Worm (Caenorhabditis elegans) whole organism, L4 larva: ENCODE measurements around the gene F19B10.6.

Source experiments
- R02D3.7 ChIP-seq: fragments of 150-350 bp; sonication (generic microtip); optimal IDR thresholded peaks from 3 replicates; lab custom pipeline; 2014; ENCODE audit warnings: missing biosample characterization, missing genetic modification characterization
- ZK337.2 ChIP-seq: fragments of 200-800 bp; sonication (Bioruptor generic); IDR thresholded peaks from 2 replicates; pipeline ENCODE4 v1.3.6; 2022; ENCODE audit warnings: missing genetic modification reagents, missing genetic modification characterization, missing compliant biosample characterization
- ZK546.5 ChIP-seq, 2 experiments: sonication (generic microtip); optimal IDR thresholded peaks; 2 replicates each; lab custom pipeline; 2017; ENCODE audit warnings: missing biosample characterization in 2 of 2, missing genetic modification characterization in 2 of 2
- arid-1 ChIP-seq: fragments of 200-800 bp; sonication (Bioruptor generic); conservative IDR thresholded peaks from 2 replicates; pipeline ENCODE4 v1.3.6; 2022; ENCODE audit warnings: missing genetic modification reagents, missing genetic modification characterization, missing compliant biosample characterization
- ceh-20 ChIP-seq: fragments of 200-800 bp; sonication (Bioruptor generic); IDR thresholded peaks from 2 replicates; pipeline ENCODE4 v1.3.6; 2022; ENCODE audit warnings: missing genetic modification reagents, missing genetic modification characterization, missing compliant biosample characterization
- ceh-28 ChIP-seq: fragments of 150-350 bp; optimal IDR thresholded peaks from 2 replicates; lab custom pipeline; 2014; ENCODE audit warnings: missing biosample characterization, missing genetic modification reagents, missing genetic modification characterization
- ceh-44 ChIP-seq: fragments of 200-800 bp; sonication (Bioruptor generic); IDR thresholded peaks from 2 replicates; pipeline ENCODE4 v1.3.6; 2022; ENCODE audit warnings: missing genetic modification reagents, missing genetic modification characterization, missing compliant biosample characterization
- daf-16 ChIP-seq, 3 experiments: sonication (generic microtip); optimal IDR thresholded peaks; 2 replicates each; lab custom pipeline; 2016 to 2017; ENCODE audit warnings: missing genetic modification characterization in 3 of 3, missing genetic modification reagents in 3 of 3, mild to moderate bottlenecking in 2 of 3, missing compliant biosample characterization in 2 of 3, missing biosample characterization in 1 of 3, moderate library complexity in 1 of 3
- dmd-6 ChIP-seq: fragments of 200-800 bp; sonication (Bioruptor generic); IDR thresholded peaks from 2 replicates; pipeline ENCODE4 v1.3.6; 2022; ENCODE audit warnings: missing genetic modification reagents, missing genetic modification characterization, missing compliant biosample characterization
- dmd-9 ChIP-seq: fragments of 200-800 bp; sonication (Bioruptor generic); IDR thresholded peaks from 2 replicates; pipeline ENCODE4 v1.3.6; 2022; ENCODE audit warnings: missing genetic modification reagents, missing genetic modification characterization, missing compliant biosample characterization
- dpl-1 ChIP-seq: fragments of 150-350 bp; optimal IDR thresholded peaks from 2 replicates; lab custom pipeline; 2014; ENCODE audit warnings: missing biosample characterization, missing genetic modification reagents, missing genetic modification characterization
- duxl-1 ChIP-seq: sonication (generic microtip); optimal IDR thresholded peaks from 2 replicates; lab custom pipeline; 2016; ENCODE audit warnings: mild to moderate bottlenecking, missing genetic modification characterization, moderate library complexity, missing compliant biosample characterization; ENCODE audit not compliant: poor library complexity
- dve-1 ChIP-seq: sonication (generic microtip); optimal IDR thresholded peaks from 2 replicates; lab custom pipeline; 2017; ENCODE audit warnings: antibody characterized with exemption, mild to moderate bottlenecking, missing genetic modification characterization, missing compliant biosample characterization; ENCODE audit not compliant: insufficient read depth
- hif-1 ChIP-seq, 2 experiments: sonication (generic microtip); optimal IDR thresholded peaks; 2 replicates each; lab custom pipeline; 2016 to 2017; ENCODE audit warnings: missing compliant biosample characterization in 2 of 2, missing genetic modification characterization in 2 of 2, missing genetic modification reagents in 2 of 2, missing genotype in 2 of 2, mild to moderate bottlenecking in 1 of 2
- hlh-11 ChIP-seq: fragments of 200-800 bp; sonication (Bioruptor generic); optimal IDR thresholded peaks from 2 replicates; lab custom pipeline; 2018; ENCODE audit warnings: mild to moderate bottlenecking, missing genetic modification characterization, missing compliant biosample characterization
- hlh-30 ChIP-seq: sonication (generic microtip); optimal IDR thresholded peaks from 2 replicates; lab custom pipeline; 2017; ENCODE audit warnings: antibody characterized with exemption, mild to moderate bottlenecking, missing genetic modification characterization, missing compliant biosample characterization; ENCODE audit not compliant: insufficient read depth
- jun-1 ChIP-seq: fragments of 150-350 bp; optimal IDR thresholded peaks from 2 replicates; lab custom pipeline; 2014; ENCODE audit warnings: missing biosample characterization, missing genetic modification reagents, missing genetic modification characterization
- lin-13 ChIP-seq: fragments of 150-350 bp; optimal IDR thresholded peaks from 2 replicates; lab custom pipeline; 2014; ENCODE audit warnings: missing biosample characterization, missing genetic modification reagents, missing genetic modification characterization
- lin-29 ChIP-seq: fragments of 200-800 bp; sonication (Bioruptor generic); IDR thresholded peaks from 2 replicates; pipeline ENCODE4 v1.3.6; 2022; ENCODE audit warnings: missing genetic modification reagents, missing genetic modification characterization, missing compliant biosample characterization
- madf-5 ChIP-seq, 2 experiments: fragments of 200-800 bp; sonication (Bioruptor generic); IDR thresholded peaks; 2 replicates each; pipeline ENCODE4 v1.3.6; 2022; ENCODE audit warnings: missing compliant biosample characterization in 2 of 2, missing genetic modification characterization in 2 of 2
- mdl-1 ChIP-seq, 2 experiments: fragments of 150-350 bp in 1 of 2; sonication (generic microtip) in 1 of 2; optimal IDR thresholded peaks; 2 replicates each; lab custom pipeline; 2014 to 2017; ENCODE audit warnings: missing biosample characterization in 2 of 2, missing genetic modification characterization in 2 of 2
- mes-2 ChIP-seq: sonication (generic microtip); optimal IDR thresholded peaks from 2 replicates; lab custom pipeline; 2016; ENCODE audit warnings: missing genotype, mild to moderate bottlenecking, missing genetic modification characterization, missing compliant biosample characterization; ENCODE audit not compliant: poor library complexity, severe bottlenecking
- mxl-2 ChIP-seq: fragments of 200-800 bp; sonication (Bioruptor generic); conservative IDR thresholded peaks from 2 replicates; pipeline ENCODE4 v1.3.6; 2022; ENCODE audit warnings: missing genetic modification reagents, missing genetic modification characterization, missing compliant biosample characterization
- mxl-3 ChIP-seq: fragments of 200-800 bp; sonication (Bioruptor generic); optimal IDR thresholded peaks from 2 replicates; lab custom pipeline; 2018; ENCODE audit warnings: mild to moderate bottlenecking, missing genetic modification characterization, missing compliant biosample characterization
- nhr-11 ChIP-seq: fragments of 150-350 bp; optimal IDR thresholded peaks from 2 replicates; lab custom pipeline; 2014; ENCODE audit warnings: missing biosample characterization, missing genetic modification characterization
- nhr-25 ChIP-seq: sonication (generic microtip); optimal IDR thresholded peaks from 2 replicates; lab custom pipeline; 2017; ENCODE audit warnings: missing genetic modification characterization, mild to moderate bottlenecking, missing compliant biosample characterization, antibody characterized with exemption, moderate library complexity, borderline replicate concordance; ENCODE audit not compliant: insufficient read depth
- nhr-28 ChIP-seq: fragments of 150-350 bp; optimal IDR thresholded peaks from 2 replicates; lab custom pipeline; 2014; ENCODE audit warnings: missing biosample characterization, missing genetic modification characterization
- nhr-77 ChIP-seq: fragments of 150-350 bp; optimal IDR thresholded peaks from 2 replicates; lab custom pipeline; 2014; ENCODE audit warnings: missing biosample characterization, missing genetic modification characterization
- pqm-1 ChIP-seq: sonication (generic microtip); optimal IDR thresholded peaks from 2 replicates; lab custom pipeline; 2017; ENCODE audit warnings: missing biosample characterization, missing genetic modification characterization
- rbr-2 ChIP-seq: sonication (generic microtip); optimal IDR thresholded peaks from 2 replicates; lab custom pipeline; 2016; ENCODE audit warnings: missing genotype, missing genetic modification characterization, missing compliant biosample characterization
- set-16 ChIP-seq: fragments of 200-800 bp; sonication (Bioruptor generic); IDR thresholded peaks from 2 replicates; pipeline ENCODE4 v1.3.6; 2022; ENCODE audit warnings: missing genetic modification reagents, missing genetic modification characterization, missing compliant biosample characterization
- spr-1 ChIP-seq: sonication (generic microtip); optimal IDR thresholded peaks from 2 replicates; lab custom pipeline; 2016; ENCODE audit warnings: mild to moderate bottlenecking, missing genetic modification characterization, missing compliant biosample characterization
- spr-3 ChIP-seq: fragments of 200-800 bp; sonication (Bioruptor generic); optimal IDR thresholded peaks from 2 replicates; lab custom pipeline; 2018; ENCODE audit warnings: mild to moderate bottlenecking, missing genetic modification characterization, missing compliant biosample characterization
- unc-62 ChIP-seq, 3 experiments: fragments of 150-350 bp in 1 of 3; sonication (generic microtip); optimal IDR thresholded peaks in 2 of 3; peaks in 1 of 3; 1 replicate in 1 of 3; 2 replicates in 2 of 3; lab custom pipeline; 2014 to 2017; ENCODE audit warnings: missing biosample characterization in 3 of 3, missing genetic modification characterization in 3 of 3, missing genetic modification reagents in 3 of 3, missing genotype in 1 of 3
- zip-11 ChIP-seq: fragments of 200-800 bp; sonication (Bioruptor generic); IDR thresholded peaks from 2 replicates; pipeline ENCODE4 v1.3.6; 2022; ENCODE audit warnings: missing genetic modification characterization, missing compliant biosample characterization

The F19B10.6 gene

ce11 chrII:3688333-3688732 lies 24.6 kb upstream of the F19B10.6 start, which contains the start of gene ifas-1:
Gene ifas-1, minus strand, starts transcription at chrII:3688719.
- peak; percentile 70 for TF ChIP-seq set-16 (GFP tag; lab: Robert Waterston, UW)
- no peak for TF ChIP-seq ceh-44

- TF ChIP-seq pqm-1 (tag; lab: Kevin White, UChicago) (peak; percentile 5), ceh-28 (tag; lab: Kevin White, UChicago) (peak; percentile 40), nhr-28 (tag; lab: Kevin White, UChicago) (no peak), dmd-6 (peak; percentile 42; the same call in 1 of the 2 replicates), spr-1 (tag; lab: Kevin White, UChicago) (no peak), daf-16 (GFP tag; optimal IDR thresholded peaks at IDR 0.05; lab: Kevin White, UChicago) (no peak), daf-16 (tag; optimal IDR thresholded peaks at IDR 0.05; lab: Kevin White, UChicago) (peak; percentile 21)
Measured at ce11 chrII:3684487-3685067, 20.9 kb upstream of the F19B10.6 start.

ce11 chrII:3682770-3683234 lies 19.1 kb upstream of the F19B10.6 start, which contains the start of gene F19B10.1:
Gene F19B10.1, plus strand, starts transcription at chrII:3683184.
- TF ChIP-seq mdl-1 (tag; optimal IDR thresholded peaks at IDR 0.05; lab: Kevin White, UChicago) (peak in 1 of 2 experiments; percentile 66), nhr-77 (tag; lab: Kevin White, UChicago) (peak; percentile 8), duxl-1 (tag; lab: Kevin White, UChicago) (peak; percentile 85), lin-29 (no peak), dmd-9 (GFP tag; lab: Robert Waterston, UW) (no peak), madf-5 (GFP tag; IDR thresholded peaks at IDR 0.05; lab: Robert Waterston, UW) (no peak), mes-2 (tag; lab: Kevin White, UChicago) (peak; percentile 86), unc-62 (GFP tag; optimal IDR thresholded peaks at IDR 0.05 in 1 of 2; lab: Kevin White, UChicago) (peak in 1 of 2 experiments; percentile 79), unc-62 (tag; optimal IDR thresholded peaks at IDR 0.05; lab: Kevin White, UChicago) (no peak), dmd-6 (peak; percentile 63), pqm-1 (tag; lab: Kevin White, UChicago) (peak; percentile 3), nhr-25 (tag; lab: Kevin White, UChicago) (peak; percentile 9), ceh-20 (GFP tag; lab: Robert Waterston, UW) (peak; percentile 24; the same call in 1 of the 2 replicates), hlh-30 (tag; lab: Kevin White, UChicago) (peak; percentile 100), lin-13 (GFP tag; lab: Kevin White, UChicago) (peak; percentile 41), hif-1 (tag; optimal IDR thresholded peaks at IDR 0.05; lab: Kevin White, UChicago) (no peak), hlh-11 (tag; lab: Kevin White, UChicago) (peak; percentile 74), dpl-1 (GFP tag; lab: Kevin White, UChicago) (peak; percentile 93), rbr-2 (no peak), jun-1 (tag; lab: Kevin White, UChicago) (no peak), R02D3.7 (peak; percentile 45), mxl-3 (GFP tag; lab: Kevin White, UChicago) (peak; percentile 63), spr-3 (GFP tag; lab: Kevin White, UChicago) (no peak), nhr-28 (tag; lab: Kevin White, UChicago) (peak; percentile 71), dve-1 (tag; lab: Kevin White, UChicago) (no peak)

ce11 chrII:3681365-3682083 lies 17.8 kb upstream of the F19B10.6 start, which contains the start of gene F19B10.10:
Gene F19B10.10, minus strand, starts transcription at chrII:3681415.
- TF ChIP-seq hif-1 (tag; optimal IDR thresholded peaks at IDR 0.05; lab: Kevin White, UChicago) (no peak), ZK546.5 (tag; optimal IDR thresholded peaks at IDR 0.05; lab: Kevin White, UChicago) (no peak), mxl-2 (GFP tag; lab: Robert Waterston, UW) (no peak), pqm-1 (tag; lab: Kevin White, UChicago) (no peak), arid-1 (GFP tag; lab: Robert Waterston, UW) (no peak), ceh-20 (GFP tag; lab: Robert Waterston, UW) (no peak), ZK337.2 (no peak), nhr-11 (tag; lab: Kevin White, UChicago) (no peak), zip-11 (no peak), dmd-6 (no peak)
